Worm (Caenorhabditis elegans) whole organism, late embryonic: ENCODE measurements around the gene ZK262.20.
"Not testable (repeated sequence)": the region's sequence is repeated elsewhere in the genome, so short reads cannot be mapped to it uniquely, and the experiment has no call there.

Experiments
- C08G9.2 ChIP-seq: sonication (generic microtip); optimal IDR thresholded peaks from 2 replicates; lab custom pipeline; 2016; ENCODE audit warnings: mild to moderate bottlenecking, missing genetic modification characterization, moderate library complexity, missing compliant biosample characterization
- C38D4.7 ChIP-seq: fragments of 200-800 bp; sonication (Bioruptor generic); optimal IDR thresholded peaks from 2 replicates; lab custom pipeline; 2018; ENCODE audit warnings: mild to moderate bottlenecking, missing genetic modification characterization, moderate library complexity, missing compliant biosample characterization
- F13H6.1 ChIP-seq: sonication (generic microtip); optimal IDR thresholded peaks from 2 replicates; lab custom pipeline; 2016; ENCODE audit warnings: missing genetic modification characterization, missing compliant biosample characterization
- K09A11.1 ChIP-seq: sonication (generic microtip); optimal IDR thresholded peaks from 2 replicates; lab custom pipeline; 2017; ENCODE audit warnings: antibody characterized with exemption, mild to moderate bottlenecking, missing genetic modification characterization, missing compliant biosample characterization; ENCODE audit not compliant: insufficient read depth
- ahr-1 ChIP-seq: sonication (generic microtip); optimal IDR thresholded peaks from 2 replicates; lab custom pipeline; 2016; ENCODE audit warnings: missing genetic modification characterization, missing compliant biosample characterization
- ceh-14 ChIP-seq: sonication (generic microtip); optimal IDR thresholded peaks from 2 replicates; lab custom pipeline; 2016; ENCODE audit warnings: missing genotype, missing genetic modification characterization, missing compliant biosample characterization
- ceh-19 ChIP-seq: fragments of 200-800 bp; sonication (Bioruptor generic); optimal IDR thresholded peaks from 2 replicates; lab custom pipeline; 2018; ENCODE audit warnings: mild to moderate bottlenecking, missing genetic modification characterization, missing compliant biosample characterization
- ceh-24 ChIP-seq: sonication (generic microtip); optimal IDR thresholded peaks from 2 replicates; lab custom pipeline; 2016; ENCODE audit warnings: mild to moderate bottlenecking, missing genetic modification characterization, missing compliant biosample characterization
- ceh-45 ChIP-seq: fragments of 200-800 bp; sonication (Bioruptor generic); IDR thresholded peaks from 2 replicates; pipeline ENCODE4 v1.3.6; 2022; ENCODE audit warnings: missing genetic modification reagents, missing genetic modification characterization, missing compliant biosample characterization
- dmd-4 ChIP-seq: sonication (generic microtip); optimal IDR thresholded peaks from 2 replicates; lab custom pipeline; 2016; ENCODE audit warnings: borderline replicate concordance, missing genetic modification characterization, missing compliant biosample characterization
- elt-4 ChIP-seq: sonication (generic microtip); optimal IDR thresholded peaks from 2 replicates; lab custom pipeline; 2016; ENCODE audit warnings: missing genetic modification characterization, missing compliant biosample characterization
- eyg-1 ChIP-seq: sonication (generic microtip); optimal IDR thresholded peaks from 2 replicates; lab custom pipeline; 2016; ENCODE audit warnings: missing genotype, missing genetic modification characterization, missing compliant biosample characterization
- fax-1 ChIP-seq: sonication (generic microtip); optimal IDR thresholded peaks from 2 replicates; lab custom pipeline; 2016; ENCODE audit warnings: missing genotype, missing genetic modification characterization, missing compliant biosample characterization
- fkh-10 ChIP-seq: fragments of 150-350 bp; optimal IDR thresholded peaks from 2 replicates; lab custom pipeline; 2014; ENCODE audit warnings: missing biosample characterization, missing genetic modification reagents, missing genetic modification characterization
- hlh-13 ChIP-seq: fragments of 200-800 bp; sonication (Bioruptor generic); optimal IDR thresholded peaks from 2 replicates; lab custom pipeline; 2018; ENCODE audit warnings: mild to moderate bottlenecking, missing genetic modification characterization, missing compliant biosample characterization
- hlh-30 ChIP-seq: sonication (generic microtip); optimal IDR thresholded peaks from 2 replicates; lab custom pipeline; 2017; ENCODE audit warnings: antibody characterized with exemption, missing genetic modification characterization, missing compliant biosample characterization; ENCODE audit not compliant: insufficient read depth
- lim-6 ChIP-seq: sonication (generic microtip); optimal IDR thresholded peaks from 2 replicates; lab custom pipeline; 2016; ENCODE audit warnings: missing genetic modification characterization, missing compliant biosample characterization
- lin-11 ChIP-seq: fragments of 200-800 bp; sonication (Bioruptor generic); optimal IDR thresholded peaks from 2 replicates; lab custom pipeline; 2018; ENCODE audit warnings: mild to moderate bottlenecking, missing genetic modification characterization, missing compliant biosample characterization
- madf-2 ChIP-seq: sonication (generic microtip); optimal IDR thresholded peaks from 2 replicates; lab custom pipeline; 2017; ENCODE audit warnings: missing genetic modification characterization, missing compliant biosample characterization
- mec-3 ChIP-seq: sonication (generic microtip); optimal IDR thresholded peaks from 2 replicates; lab custom pipeline; 2016; ENCODE audit warnings: borderline replicate concordance, missing genetic modification characterization, missing compliant biosample characterization
- nhr-11 ChIP-seq: fragments of 150-350 bp; optimal IDR thresholded peaks from 2 replicates; lab custom pipeline; 2014; ENCODE audit warnings: missing biosample characterization, missing genetic modification characterization
- nhr-232 ChIP-seq: sonication (generic microtip); optimal IDR thresholded peaks from 2 replicates; lab custom pipeline; 2016; ENCODE audit warnings: missing genetic modification characterization, missing compliant biosample characterization
- npax-4 ChIP-seq: sonication (generic microtip); optimal IDR thresholded peaks from 2 replicates; lab custom pipeline; 2016; ENCODE audit warnings: missing genetic modification characterization, missing compliant biosample characterization
- odd-2 ChIP-seq: sonication (generic microtip); optimal IDR thresholded peaks from 2 replicates; lab custom pipeline; 2017; ENCODE audit warnings: antibody characterized with exemption, mild to moderate bottlenecking, missing genetic modification characterization, missing compliant biosample characterization
- pat-9 ChIP-seq: fragments of 200-800 bp; sonication (Bioruptor generic); optimal IDR thresholded peaks from 2 replicates; lab custom pipeline; 2018; ENCODE audit warnings: mild to moderate bottlenecking, missing genetic modification characterization, moderate library complexity, missing compliant biosample characterization
- pax-1 ChIP-seq: fragments of 150-350 bp; optimal IDR thresholded peaks from 2 replicates; lab custom pipeline; 2014; ENCODE audit warnings: missing biosample characterization, missing genetic modification characterization
- pha-2 ChIP-seq: sonication (generic microtip); optimal IDR thresholded peaks from 2 replicates; lab custom pipeline; 2017; ENCODE audit warnings: mild to moderate bottlenecking, missing genetic modification characterization, missing compliant biosample characterization
- pha-4 ChIP-seq: fragments of 150-350 bp; optimal IDR thresholded peaks from 2 replicates; lab custom pipeline; 2018; ENCODE audit warnings: missing biosample characterization, missing genetic modification reagents, missing genetic modification characterization
- pqm-1 ChIP-seq: sonication (generic microtip); optimal IDR thresholded peaks from 2 replicates; lab custom pipeline; 2016; ENCODE audit warnings: missing genetic modification characterization, missing compliant biosample characterization
- sox-2 ChIP-seq: fragments of 200-800 bp; sonication (Bioruptor generic); IDR thresholded peaks from 2 replicates; pipeline ENCODE4 v1.3.6; 2022; ENCODE audit warnings: missing genetic modification reagents, missing genetic modification characterization, missing compliant biosample characterization
- tbx-2 ChIP-seq: sonication (generic microtip); optimal IDR thresholded peaks from 2 replicates; lab custom pipeline; 2016; ENCODE audit warnings: missing genetic modification characterization, missing compliant biosample characterization
- ztf-16 ChIP-seq: sonication (generic microtip); optimal IDR thresholded peaks from 2 replicates; lab custom pipeline; 2017; ENCODE audit warnings: missing genetic modification characterization, missing compliant biosample characterization

ZK262.20 gene

DNA sequence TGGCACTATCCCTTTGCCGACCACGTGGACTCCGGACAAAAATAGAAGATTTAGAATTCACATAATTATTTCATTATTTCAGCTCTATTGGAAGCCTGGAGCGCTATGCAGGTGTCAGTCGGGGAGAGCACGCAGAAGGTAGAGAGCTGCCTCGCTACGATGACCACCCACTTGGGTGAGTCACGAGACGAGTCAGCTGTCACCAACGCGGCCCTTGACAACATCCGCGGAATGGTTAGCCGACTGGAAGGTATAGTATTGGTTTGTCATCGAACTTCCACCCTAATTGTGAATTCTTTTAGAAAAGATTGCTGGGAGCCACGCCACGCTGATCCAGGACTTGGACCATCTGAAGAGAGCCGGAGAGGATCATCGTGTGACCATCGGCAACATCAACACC, 4.6 kb upstream of the ZK262.20 start, which contains the start of gene ZK262.9:
TSS of gene ZK262.9 (plus strand) at position 301 of the 400 bp plus-strand sequence.
- TF ChIP-seq ceh-14; eyg-1 (tag; lab: Kevin White, UChicago); pqm-1 (tag; lab: Kevin White, UChicago): not testable (repeated sequence)

DNA sequence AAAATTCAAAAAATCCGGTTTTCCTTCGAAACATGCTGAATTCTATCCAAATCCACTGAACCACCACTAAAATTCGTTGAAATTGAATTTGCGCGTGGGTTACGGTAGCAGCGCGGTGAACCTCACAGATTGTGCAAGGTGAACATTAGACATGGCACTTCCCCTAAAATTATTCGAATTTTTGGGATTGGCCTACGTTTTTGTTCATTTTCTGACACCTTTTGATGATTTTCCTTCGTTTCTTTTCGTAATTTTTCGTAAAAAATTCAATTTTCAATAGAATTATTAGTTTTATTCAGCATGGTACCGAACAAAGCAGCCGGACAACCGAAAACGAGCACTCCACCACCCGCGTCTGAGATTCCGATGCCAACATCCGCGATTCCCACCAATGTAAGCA, 3.2 kb upstream of the ZK262.20 start, which contains the start of gene ZK262.8:
TSS of gene ZK262.8 (plus strand) at position 301 of the 400 bp plus-strand sequence.
- no peak for TF ChIP-seq pha-4 (tag; lab: Kevin White, UChicago)
- no peak for TF ChIP-seq npax-4 (tag; lab: Kevin White, UChicago)
- no peak for TF ChIP-seq ceh-45
- TF ChIP-seq pat-9 (tag; lab: Kevin White, UChicago) = no peak
- no peak for TF ChIP-seq mec-3 (tag; lab: Kevin White, UChicago)
- TF ChIP-seq madf-2 (tag; lab: Kevin White, UChicago) = no peak
- TF ChIP-seq hlh-13 (GFP tag; lab: Kevin White, UChicago) = no peak

ce11 chrV:18431450-18431849, 3.4 kb downstream of the ZK262.20 start, which contains the start of gene srw-82:
TSS of gene srw-82 (plus strand) at chrV:18431750.
- TF ChIP-seq odd-2 (tag; lab: Kevin White, UChicago) (no peak), ceh-24 (tag; lab: Kevin White, UChicago) (no peak), C38D4.7 (GFP tag; lab: Kevin White, UChicago) (no peak), ceh-14 (no peak), lim-6 (no peak), lin-11 (tag; lab: Kevin White, UChicago) (no peak), nhr-11 (tag; lab: Kevin White, UChicago) (no peak), fax-1 (tag; lab: Kevin White, UChicago) (no peak), pax-1 (tag; lab: Kevin White, UChicago) (no peak), nhr-232 (tag; lab: Kevin White, UChicago) (no peak)

ce11 chrV:18430826-18431225, 4.0 kb downstream of the ZK262.20 start:
- TF ChIP-seq ztf-16 (tag; lab: Kevin White, UChicago) = no peak
- no peak for TF ChIP-seq pha-4 (tag; lab: Kevin White, UChicago)

DNA sequence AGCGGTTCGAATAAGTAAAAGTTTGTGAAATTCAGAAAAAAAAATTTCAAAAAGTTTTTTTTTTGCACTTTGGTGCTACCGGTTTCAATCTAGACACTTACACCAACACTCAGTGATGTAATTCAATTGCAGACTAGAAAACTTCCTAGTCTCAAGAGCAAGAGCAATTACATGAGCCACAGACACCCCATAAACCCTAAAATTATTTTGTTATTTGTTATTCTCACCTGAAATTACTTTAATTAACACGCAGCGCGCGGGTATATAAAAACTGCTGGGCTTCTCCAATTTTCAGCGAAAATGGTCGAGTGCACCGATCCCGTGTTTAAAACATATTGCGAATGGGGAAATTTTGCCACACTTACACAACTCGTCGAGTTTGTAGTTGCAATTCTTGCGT, 8.6 kb downstream of the ZK262.20 start, which contains the start of gene srw-83:
TSS of gene srw-83 (plus strand) at position 301 of the 400 bp plus-strand sequence.
- TF ChIP-seq mec-3 (tag; lab: Kevin White, UChicago) (no peak), ceh-19 (GFP tag; lab: Kevin White, UChicago) (no peak), pat-9 (tag; lab: Kevin White, UChicago) (no peak), sox-2 (no peak), elt-4 (no peak), ahr-1 (tag; lab: Kevin White, UChicago) (no peak), ceh-14 (no peak), fkh-10 (GFP tag; lab: Kevin White, UChicago) (no peak), pqm-1 (tag; lab: Kevin White, UChicago) (no peak), C08G9.2 (tag; lab: Kevin White, UChicago) (no peak)

ce11 chrV:18425544-18425943, 9.3 kb downstream of the ZK262.20 start, which contains the start of gene ZK262.19:
TSS of gene ZK262.19 (minus strand) at chrV:18425644.
- no peak for TF ChIP-seq K09A11.1 (tag; lab: Kevin White, UChicago)
- TF ChIP-seq pat-9 (tag; lab: Kevin White, UChicago) = no peak
- TF ChIP-seq pha-2 = no peak
- no peak for TF ChIP-seq hlh-30 (tag; lab: Kevin White, UChicago)
- TF ChIP-seq dmd-4 (tag; lab: Kevin White, UChicago) = no peak
- no peak for TF ChIP-seq odd-2 (tag; lab: Kevin White, UChicago)
- no peak for TF ChIP-seq F13H6.1 (tag; lab: Kevin White, UChicago)
- no peak for TF ChIP-seq C08G9.2 (tag; lab: Kevin White, UChicago)
- no peak for TF ChIP-seq nhr-232 (tag; lab: Kevin White, UChicago)
- no peak for TF ChIP-seq hlh-13 (GFP tag; lab: Kevin White, UChicago)
- TF ChIP-seq tbx-2 = no peak
